Fruit fly (Drosophila melanogaster): ENCODE results near the gene bru2.

The bru2 gene

dm6 chr2L:12314838-12315237, 29.2 kb upstream of the bru2 start (continued):
- TF ChIP-seq cwo (GFP tag; optimal IDR thresholded peaks at IDR 0.05) (peak; percentile 9), yki (optimal IDR thresholded peaks at IDR 0.05) (no peak), Elba2 (GFP tag; optimal IDR thresholded peaks at IDR 0.05) (no peak), zf30C (GFP tag; optimal IDR thresholded peaks at IDR 0.05) (no peak), da (GFP tag; optimal IDR thresholded peaks at IDR 0.05) (no peak), NC2β (GFP tag; optimal IDR thresholded peaks at IDR 0.05) (no peak), lola (GFP tag; optimal IDR thresholded peaks at IDR 0.05) (no peak), ara (GFP tag; IDR thresholded peaks at IDR 0.05) (no peak), toy (GFP tag; IDR thresholded peaks at IDR 0.05) (no peak), bcd (GFP tag; optimal IDR thresholded peaks at IDR 0.05) (no peak), dmrt99B (tag; optimal IDR thresholded peaks at IDR 0.05) (peak; percentile 37), CG9215 (GFP tag; IDR thresholded peaks at IDR 0.05) (no peak), zen (tag; optimal IDR thresholded peaks at IDR 0.05) (no peak), tin (GFP tag; optimal IDR thresholded peaks at IDR 0.05) (peak; percentile 1), zfh1 (GFP tag; IDR thresholded peaks at IDR 0.05) (0 out of 3 replicates have a peak, but pooled peaks have one; percentile 22), ranshi (GFP tag; IDR thresholded peaks at IDR 0.05) (peak; percentile 33; the same call in 1 of the 2 replicates), CG18599 (GFP tag; optimal IDR thresholded peaks at IDR 0.05) (peak; percentile 48), Ptx1 (GFP tag; IDR thresholded peaks at IDR 0.05) (0 out of 2 replicates have a peak, but pooled peaks have one; percentile 19), ERR (GFP tag; optimal IDR thresholded peaks at IDR 0.05) (no peak), exex (tag; optimal IDR thresholded peaks at IDR 0.05) (no peak), CG1602 (GFP tag; optimal IDR thresholded peaks at IDR 0.05) (no peak), CG11560 (tag; IDR thresholded peaks at IDR 0.05) (no peak), dati (GFP tag; IDR thresholded peaks at IDR 0.05) (no peak), Fer1 (GFP tag; optimal IDR thresholded peaks at IDR 0.05) (no peak), Sry-δ (GFP tag; optimal IDR thresholded peaks at IDR 0.05) (no peak), CG3163 (GFP tag; optimal IDR thresholded peaks at IDR 0.05) (no peak), hbn (GFP tag; IDR thresholded peaks at IDR 0.05; ENCODE audit: partially characterized antibody) (no peak), Sox102F (GFP tag; optimal IDR thresholded peaks at IDR 0.05) (peak; percentile 14), ken (GFP tag; IDR thresholded peaks at IDR 0.05) (0 out of 3 replicates have a peak, but pooled peaks have one; percentile 42), CG1603 (tag; optimal IDR thresholded peaks at IDR 0.05) (peak; percentile 22), HLH3B (GFP tag; IDR thresholded peaks at IDR 0.05) (0 out of 2 replicates have a peak, but pooled peaks have one; percentile 32), CG2120 (GFP tag; optimal IDR thresholded peaks at IDR 0.05) (peak; percentile 33), CG10959 (GFP tag; IDR thresholded peaks at IDR 0.05) (no peak), Hr51 (GFP tag; optimal IDR thresholded peaks at IDR 0.05) (peak in 1 of 2 experiments; percentile 34), salm (tag; optimal IDR thresholded peaks at IDR 0.05) (no peak), cg (GFP tag; optimal IDR thresholded peaks at IDR 0.05) (no peak), Lim3 (GFP tag; IDR thresholded peaks at IDR 0.05) (no peak)

- TF ChIP-seq grau (tag; optimal IDR thresholded peaks at IDR 0.05) (peak; percentile 43), row (GFP tag; IDR thresholded peaks at IDR 0.05) (peak; percentile 32; the same call in 2 of the 3 replicates), CG2120 (GFP tag; optimal IDR thresholded peaks at IDR 0.05) (peak; percentile 25), sens (GFP tag) (peak; percentile 82), CG8281 (tag; optimal IDR thresholded peaks at IDR 0.05) (peak; percentile 20), dmrt99B (tag; optimal IDR thresholded peaks at IDR 0.05) (peak; percentile 41), CG31441 (GFP tag; IDR thresholded peaks at IDR 0.05) (peak; percentile 48; the same call in 1 of the 2 replicates), CG12659 (GFP tag; optimal IDR thresholded peaks at IDR 0.05) (peak; percentile 13), CG6254 (GFP tag; optimal IDR thresholded peaks at IDR 0.05) (no peak), CG4707 (GFP tag; optimal IDR thresholded peaks at IDR 0.05) (no peak), pan (optimal IDR thresholded peaks at IDR 0.05) (no peak), pan (GFP tag; optimal IDR thresholded peaks at IDR 0.05 in 1 of 2, IDR thresholded peaks at IDR 0.05 in 1 of 2) (peak in 1 of 2 experiments; percentile 30), bsh (GFP tag; optimal IDR thresholded peaks at IDR 0.05) (peak in 1 of 2 experiments; percentile 50), CG6689 (GFP tag; IDR thresholded peaks at IDR 0.05) (peak; percentile 38; the same call in 1 of the 2 replicates), ttk (GFP tag; IDR thresholded peaks at IDR 0.05) (no peak), Sox102F (GFP tag; optimal IDR thresholded peaks at IDR 0.05) (peak; percentile 23), Blimp-1 (GFP tag; optimal IDR thresholded peaks at IDR 0.05) (peak; percentile 46), CG18619 (GFP tag; optimal IDR thresholded peaks at IDR 0.05) (no peak), ERR (GFP tag; optimal IDR thresholded peaks at IDR 0.05) (no peak)
These were observed 6.9 kb upstream of the bru2 start for dm6 chr2L:12337162-12337561.

All from whole organism, embryonic.